Worm (Caenorhabditis elegans): ENCODE results near the gene Y38H6C.15.
"Not testable (repeated sequence)": the region's sequence is repeated elsewhere in the genome, so short reads cannot be mapped to it uniquely, and the experiment has no call there.

Gene Y38H6C.15

ce11 chrV:20574872-20575271 is 38.8 kb upstream of the Y38H6C.15 start:
- no peak for TF ChIP-seq attf-6 (GFP tag; IDR thresholded peaks at IDR 0.05)
- no peak for TF ChIP-seq ztf-22 (GFP tag; optimal IDR thresholded peaks at IDR 0.05)

- TF ChIP-seq dpl-1 (GFP tag; optimal IDR thresholded peaks at IDR 0.05) (no peak), let-526 (GFP tag; IDR thresholded peaks at IDR 0.05) (no peak), ztf-25 (GFP tag; IDR thresholded peaks at IDR 0.05) (no peak), die-1 (tag; optimal IDR thresholded peaks at IDR 0.05) (no peak), K11D2.4 (GFP tag; IDR thresholded peaks at IDR 0.05) (no peak), atf-7 (tag; optimal IDR thresholded peaks at IDR 0.05) (no peak), mel-28 (tag; optimal IDR thresholded peaks at IDR 0.05; ENCODE audit: borderline replicate concordance) (no peak), attf-5 (GFP tag; optimal IDR thresholded peaks at IDR 0.05) (no peak), egl-18 (GFP tag; IDR thresholded peaks at IDR 0.05) (no peak), ets-4 (GFP tag; optimal IDR thresholded peaks at IDR 0.05) (no peak), pbrm-1 (GFP tag; IDR thresholded peaks at IDR 0.05) (no peak), sea-2 (GFP tag; IDR thresholded peaks at IDR 0.05) (no peak), nhr-120 (GFP tag; IDR thresholded peaks at IDR 0.05) (no peak), Y53G8AR.9 (GFP tag; conservative IDR thresholded peaks at IDR 0.05) (no peak)
Observed at ce11 chrV:20574314-20574713, 38.2 kb upstream of the Y38H6C.15 start, which contains the start of gene clec-263. TSS of gene clec-263 (plus strand) at chrV:20574614.

- TF ChIP-seq sptf-2 (GFP tag; optimal IDR thresholded peaks at IDR 0.05) (no peak), lin-40 (tag; optimal IDR thresholded peaks at IDR 0.05) (no peak), zfh-2 (GFP tag; conservative IDR thresholded peaks at IDR 0.05) (no peak), lin-35 (GFP tag; optimal IDR thresholded peaks at IDR 0.05) (no peak), Y56A3A.18 (GFP tag; IDR thresholded peaks at IDR 0.05) (no peak), madf-6 (GFP tag; IDR thresholded peaks at IDR 0.05) (no peak), lag-1 (GFP tag; IDR thresholded peaks at IDR 0.05) (no peak), ztf-18 (tag; optimal IDR thresholded peaks at IDR 0.05) (no peak), tbp1 (GFP tag; optimal IDR thresholded peaks at IDR 0.05) (no peak), ztf-3 (GFP tag; optimal IDR thresholded peaks at IDR 0.05) (no peak), F57C9.4 (tag; optimal IDR thresholded peaks at IDR 0.05) (no peak), snpc-4 (GFP tag; optimal IDR thresholded peaks at IDR 0.05) (no peak), snpc-4 (tag; optimal IDR thresholded peaks at IDR 0.05) (no peak), atf-7 (tag; optimal IDR thresholded peaks at IDR 0.05) (no peak), snpc-1.1 (tag; optimal IDR thresholded peaks at IDR 0.05; ENCODE audit: insufficient read depth) (no peak), dox-1 (GFP tag; IDR thresholded peaks at IDR 0.05) (no peak), attf-3 (GFP tag; conservative IDR thresholded peaks at IDR 0.05) (no peak), Y53F4B.3 (GFP tag; IDR thresholded peaks at IDR 0.05) (no peak), hmg-20 (GFP tag; IDR thresholded peaks at IDR 0.05) (no peak), mxl-1 (tag; optimal IDR thresholded peaks at IDR 0.05) (no peak), F55B11.4 (tag; optimal IDR thresholded peaks at IDR 0.05; ENCODE audit: borderline replicate concordance, insufficient read depth) (no peak)
Observed at ce11 chrV:20573392-20573791, 37.3 kb upstream of the Y38H6C.15 start, which contains the start of gene F26F2.5. TSS of gene F26F2.5 (plus strand) at chrV:20573692.

ce11 chrV:20568995-20569394 is 32.9 kb upstream of the Y38H6C.15 start, which contains the start of gene F26F2.4:
TSS of gene F26F2.4 (plus strand) at chrV:20569295.
- TF ChIP-seq unc-62 (GFP tag; optimal IDR thresholded peaks at IDR 0.05); akir-1 (GFP tag; optimal IDR thresholded peaks at IDR 0.05); madf-8 (GFP tag; conservative IDR thresholded peaks at IDR 0.05): not testable (repeated sequence)
